Worm (Caenorhabditis elegans) whole organism, L3 larva: ENCODE measurements around the gene F17C8.9.

Experiments used
- ZK546.5 ChIP-seq: sonication (generic microtip); optimal IDR thresholded peaks from 2 replicates; lab custom pipeline; 2017; ENCODE audit warnings: missing biosample characterization, missing genetic modification characterization
- ceh-16 ChIP-seq: sonication (generic microtip); optimal IDR thresholded peaks from 2 replicates; lab custom pipeline; 2017; ENCODE audit warnings: missing biosample characterization, missing genetic modification characterization
- elt-1 ChIP-seq: fragments of 150-350 bp; optimal IDR thresholded peaks from 2 replicates; lab custom pipeline; 2014; ENCODE audit warnings: missing biosample characterization, missing genetic modification characterization
- eor-1 ChIP-seq, 2 experiments: fragments of 150-350 bp; optimal IDR thresholded peaks; 2 replicates each; lab custom pipeline; 2014 to 2018; ENCODE audit warnings: missing biosample characterization in 2 of 2, missing genetic modification characterization in 2 of 2
- jun-1 ChIP-seq: fragments of 150-350 bp; optimal IDR thresholded peaks from 2 replicates; lab custom pipeline; 2014; ENCODE audit warnings: missing biosample characterization, missing genetic modification reagents, missing genetic modification characterization
- lin-15B ChIP-seq: fragments of 150-350 bp; optimal IDR thresholded peaks from 2 replicates; lab custom pipeline; 2014; ENCODE audit warnings: missing biosample characterization, missing genetic modification characterization
- lin-39 ChIP-seq: fragments of 150-350 bp; optimal IDR thresholded peaks from 2 replicates; lab custom pipeline; 2018; ENCODE audit warnings: missing biosample characterization, missing genetic modification reagents, missing genetic modification characterization
- nhr-11 ChIP-seq: fragments of 150-350 bp; optimal IDR thresholded peaks from 2 replicates; lab custom pipeline; 2014; ENCODE audit warnings: missing biosample characterization, missing genetic modification characterization
- nhr-28 ChIP-seq: fragments of 150-350 bp; optimal IDR thresholded peaks from 2 replicates; lab custom pipeline; 2014; ENCODE audit warnings: missing biosample characterization, missing genetic modification characterization
- tbx-2 ChIP-seq: sonication (generic microtip); optimal IDR thresholded peaks from 2 replicates; lab custom pipeline; 2016; ENCODE audit warnings: mild to moderate bottlenecking, missing genetic modification characterization, missing compliant biosample characterization
- unc-62 ChIP-seq: fragments of 150-350 bp; sonication (generic microtip); optimal IDR thresholded peaks from 4 replicates; lab custom pipeline; 2014; ENCODE audit warnings: missing biosample characterization, missing genetic modification reagents, missing genetic modification characterization
- ztf-4 ChIP-seq: fragments of 150-350 bp; optimal IDR thresholded peaks from 2 replicates; lab custom pipeline; 2014; ENCODE audit warnings: missing biosample characterization, missing genetic modification characterization

- TF ChIP-seq tbx-2 (tag; lab: Kevin White, UChicago) (no peak), jun-1 (tag; lab: Kevin White, UChicago) (no peak), nhr-28 (no peak), lin-15B (tag; lab: Kevin White, UChicago) (no peak), eor-1 (tag; optimal IDR thresholded peaks at IDR 0.05; lab: Kevin White, UChicago) (no peak), ceh-16 (tag; lab: Kevin White, UChicago) (no peak), elt-1 (tag; lab: Kevin White, UChicago) (no peak), ztf-4 (tag; lab: Kevin White, UChicago) (no peak), unc-62 (GFP tag; lab: Kevin White, UChicago) (no peak), ZK546.5 (tag; lab: Kevin White, UChicago) (no peak), nhr-11 (tag; lab: Kevin White, UChicago) (no peak), lin-39 (tag; lab: Kevin White, UChicago) (no peak)
Observed at ce11 chrIII:4766842-4767241, 32.7 kb downstream of the F17C8.9 start.
